Fruit fly (Drosophila melanogaster) whole organism, embryonic: ENCODE data around the gene Nup98-96.

ENCODE experiments used
- ATbp ChIP-seq: fragments of 200-800 bp; sonication (Bioruptor generic); optimal IDR thresholded peaks from 2 replicates; lab custom pipeline; 2017; ENCODE audit warnings: missing biosample characterization, mild to moderate bottlenecking, missing genetic modification characterization, missing genetic modification reagents
- BEAF-32 ChIP-seq: fragments of 200-800 bp; sonication (Bioruptor generic); optimal IDR thresholded peaks from 3 replicates; lab custom pipeline; 2017; ENCODE audit warnings: missing biosample characterization, missing genetic modification characterization, mild to moderate bottlenecking, moderate library complexity, missing genetic modification reagents
- CG10274 ChIP-seq: fragments of 200-800 bp; sonication (Bioruptor generic); optimal IDR thresholded peaks from 3 replicates; lab custom pipeline; 2017; ENCODE audit warnings: missing biosample characterization, mild to moderate bottlenecking, missing genetic modification characterization
- CG10462 ChIP-seq: fragments of 200-800 bp; sonication (Bioruptor generic); optimal IDR thresholded peaks from 2 replicates; lab custom pipeline; 2016; ENCODE audit warnings: missing biosample characterization, missing genetic modification characterization
- CG11696 ChIP-seq: fragments of 200-800 bp; sonication (Bioruptor generic); IDR thresholded peaks from 2 replicates; pipeline ENCODE4 v1.3.6; 2022; ENCODE audit warnings: missing biosample characterization, missing genetic modification characterization
- CG14710 ChIP-seq: fragments of 200-800 bp; sonication (Bioruptor generic); optimal IDR thresholded peaks from 3 replicates; lab custom pipeline; 2019; ENCODE audit warnings: missing biosample characterization, mild to moderate bottlenecking, missing genetic modification characterization, moderate library complexity
- CG15011 ChIP-seq: fragments of 200-800 bp; sonication (Bioruptor generic); optimal IDR thresholded peaks from 3 replicates; lab custom pipeline; 2018; ENCODE audit warnings: missing biosample characterization, mild to moderate bottlenecking, missing genetic modification characterization
- CG17359 ChIP-seq: fragments of 200-800 bp; sonication (Bioruptor generic); optimal IDR thresholded peaks from 3 replicates; lab custom pipeline; 2018; ENCODE audit warnings: missing biosample characterization, mild to moderate bottlenecking, missing genetic modification characterization, moderate library complexity
- CG17912 ChIP-seq: fragments of 200-800 bp; sonication (Bioruptor generic); optimal IDR thresholded peaks from 2 replicates; lab custom pipeline; 2018; ENCODE audit warnings: missing biosample characterization, mild to moderate bottlenecking, missing genetic modification characterization
- CG31365 ChIP-seq: fragments of 200-800 bp; sonication (Bioruptor generic); optimal IDR thresholded peaks from 2 replicates; lab custom pipeline; 2018; ENCODE audit warnings: missing biosample characterization, mild to moderate bottlenecking, missing genetic modification characterization
- CG32772 ChIP-seq: fragments of 200-800 bp; sonication (Bioruptor generic); IDR thresholded peaks from 2 replicates; pipeline ENCODE4 v1.3.6; 2022; ENCODE audit warnings: missing biosample characterization, missing genetic modification characterization
- CG3407 ChIP-seq: fragments of 200-800 bp; sonication (Bioruptor generic); optimal IDR thresholded peaks from 2 replicates; lab custom pipeline; 2018; ENCODE audit warnings: missing biosample characterization, mild to moderate bottlenecking, missing genetic modification characterization
- CG34224 ChIP-seq: fragments of 200-800 bp; sonication (Bioruptor generic); IDR thresholded peaks from 3 replicates; pipeline ENCODE4 v1.3.6; 2022; ENCODE audit warnings: missing biosample characterization, missing genetic modification characterization; ENCODE audit not compliant: partially characterized antibody
- CG4282 ChIP-seq: fragments of 200-800 bp; sonication (Bioruptor generic); optimal IDR thresholded peaks from 2 replicates; lab custom pipeline; 2016; ENCODE audit warnings: missing biosample characterization, missing genetic modification characterization
- CG5953 ChIP-seq: fragments of 200-800 bp; sonication (Bioruptor generic); IDR thresholded peaks from 2 replicates; pipeline ENCODE4 v1.3.6; 2022; ENCODE audit warnings: missing biosample characterization, missing genetic modification characterization
- CG6254 ChIP-seq: fragments of 200-800 bp; sonication (Bioruptor generic); optimal IDR thresholded peaks from 3 replicates; lab custom pipeline; 2017; ENCODE audit warnings: mild to moderate bottlenecking, missing biosample characterization, missing genetic modification reagents, missing genetic modification characterization
- CG6683 ChIP-seq: fragments of 200-800 bp; sonication (Bioruptor generic); optimal IDR thresholded peaks from 2 replicates; lab custom pipeline; 2017; ENCODE audit warnings: missing biosample characterization, mild to moderate bottlenecking, missing genetic modification characterization, missing genetic modification reagents
- CG8478 ChIP-seq: fragments of >200 bp; optimal IDR thresholded peaks from 2 replicates; lab custom pipeline; 2018
- CG8765 ChIP-seq: fragments of 200-800 bp; sonication (Bioruptor generic); IDR thresholded peaks from 2 replicates; pipeline ENCODE4 v1.3.6; 2022; ENCODE audit warnings: missing biosample characterization, missing genetic modification characterization
- CG9609 ChIP-seq: fragments of 200-800 bp; sonication (Bioruptor generic); optimal IDR thresholded peaks from 3 replicates; lab custom pipeline; 2016; ENCODE audit warnings: missing biosample characterization, missing genetic modification characterization
- Dad ChIP-seq: fragments of 200-800 bp; sonication (Bioruptor generic); optimal IDR thresholded peaks from 3 replicates; lab custom pipeline; 2016; ENCODE audit warnings: missing biosample characterization, missing genetic modification characterization
- HLH4C ChIP-seq: fragments of 200-800 bp; sonication (Bioruptor generic); IDR thresholded peaks from 3 replicates; pipeline ENCODE4 v1.3.6; 2022; ENCODE audit warnings: missing biosample characterization, missing genetic modification characterization; ENCODE audit not compliant: partially characterized antibody
- HmgD ChIP-seq: fragments of 200-800 bp; sonication (Bioruptor generic); optimal IDR thresholded peaks from 3 replicates; lab custom pipeline; 2016; ENCODE audit warnings: missing biosample characterization, missing genetic modification characterization
- Lhr ChIP-seq: fragments of 200-800 bp; sonication (Bioruptor generic); optimal IDR thresholded peaks from 3 replicates; lab custom pipeline; 2017; ENCODE audit warnings: mild to moderate bottlenecking, missing biosample characterization, missing genetic modification reagents, missing genetic modification characterization
- MTF-1 ChIP-seq: fragments of 200-800 bp; sonication (Bioruptor generic); optimal IDR thresholded peaks from 2 replicates; lab custom pipeline; 2018; ENCODE audit warnings: missing biosample characterization, mild to moderate bottlenecking, missing genetic modification characterization, borderline replicate concordance
- Mad ChIP-seq: fragments of 200-800 bp; sonication (Bioruptor generic); optimal IDR thresholded peaks from 2 replicates; lab custom pipeline; 2016; ENCODE audit warnings: missing biosample characterization, missing genetic modification characterization
- Ptx1 ChIP-seq: fragments of 200-800 bp; sonication (Bioruptor generic); IDR thresholded peaks from 2 replicates; pipeline ENCODE4 v1.3.6; 2022; ENCODE audit warnings: missing biosample characterization, missing genetic modification characterization
- Scr ChIP-seq: fragments of 200-800 bp; sonication (Bioruptor generic); IDR thresholded peaks from 2 replicates; pipeline ENCODE4 v1.3.6; 2022; ENCODE audit warnings: missing biosample characterization, missing genetic modification characterization; ENCODE audit not compliant: partially characterized antibody
- ato ChIP-seq: fragments of 200-800 bp; sonication (Bioruptor generic); IDR thresholded peaks from 2 replicates; pipeline ENCODE4 v1.3.6; 2022; ENCODE audit warnings: missing biosample characterization, missing genetic modification characterization; ENCODE audit not compliant: partially characterized antibody
- bcd ChIP-seq: fragments of 200-800 bp; sonication (Bioruptor generic); optimal IDR thresholded peaks from 2 replicates; lab custom pipeline; 2017; ENCODE audit warnings: missing biosample characterization, mild to moderate bottlenecking, missing genetic modification characterization
- bowl ChIP-seq: fragments of 200-800 bp; sonication (Bioruptor generic); IDR thresholded peaks from 2 replicates; pipeline ENCODE4 v1.3.6; 2022; ENCODE audit warnings: missing biosample characterization, missing genetic modification characterization
- cg ChIP-seq: fragments of 200-800 bp; sonication (Bioruptor generic); optimal IDR thresholded peaks from 3 replicates; lab custom pipeline; 2019; ENCODE audit warnings: missing biosample characterization, mild to moderate bottlenecking, missing genetic modification characterization, moderate library complexity
- da ChIP-seq: fragments of 200-800 bp; sonication (Bioruptor generic); optimal IDR thresholded peaks from 2 replicates; lab custom pipeline; 2016; ENCODE audit warnings: missing biosample characterization, missing genetic modification characterization
- dati ChIP-seq: fragments of 200-800 bp; sonication (Bioruptor generic); IDR thresholded peaks from 2 replicates; pipeline ENCODE4 v1.3.6; 2022; ENCODE audit warnings: missing biosample characterization, missing genetic modification characterization
- ewg ChIP-seq: fragments of 200-800 bp; sonication (Bioruptor generic); optimal IDR thresholded peaks from 3 replicates; lab custom pipeline; 2017; ENCODE audit warnings: mild to moderate bottlenecking, missing biosample characterization, missing genetic modification reagents, missing genetic modification characterization
- ftz-f1 ChIP-seq: fragments of 200-800 bp; sonication (Bioruptor generic); optimal IDR thresholded peaks from 2 replicates; lab custom pipeline; 2016; ENCODE audit warnings: missing biosample characterization, missing genetic modification characterization
- gcm ChIP-seq: fragments of 200-800 bp; sonication (Bioruptor generic); optimal IDR thresholded peaks from 2 replicates; lab custom pipeline; 2019; ENCODE audit warnings: missing biosample characterization, mild to moderate bottlenecking, missing genetic modification characterization, moderate library complexity
- hb ChIP-seq: fragments of 200-800 bp; sonication (Bioruptor generic); IDR thresholded peaks from 3 replicates; pipeline ENCODE4 v1.3.6; 2022; ENCODE audit warnings: missing biosample characterization, missing genetic modification characterization; ENCODE audit not compliant: partially characterized antibody
- her ChIP-seq: fragments of 200-800 bp; sonication (Bioruptor generic); optimal IDR thresholded peaks from 2 replicates; lab custom pipeline; 2016; ENCODE audit warnings: missing biosample characterization, missing genetic modification characterization
- mam ChIP-seq: fragments of 200-800 bp; sonication (Bioruptor generic); optimal IDR thresholded peaks from 3 replicates; lab custom pipeline; 2016; ENCODE audit warnings: missing biosample characterization, missing genetic modification characterization
- mirr ChIP-seq: fragments of 200-800 bp; sonication (Bioruptor generic); optimal IDR thresholded peaks from 3 replicates; lab custom pipeline; 2018; ENCODE audit warnings: missing biosample characterization, mild to moderate bottlenecking, missing genetic modification characterization
- repo ChIP-seq: fragments of 200-800 bp; sonication (Bioruptor generic); optimal IDR thresholded peaks from 2 replicates; lab custom pipeline; 2016; ENCODE audit warnings: missing biosample characterization, missing genetic modification characterization
- row ChIP-seq: fragments of 200-800 bp; sonication (Bioruptor generic); IDR thresholded peaks from 3 replicates; pipeline ENCODE4 v1.3.6; 2022; ENCODE audit warnings: missing biosample characterization, missing genetic modification characterization
- sens ChIP-seq: fragments of 200-800 bp; sonication (Bioruptor generic); peaks from one replicate; lab custom pipeline; 2016; ENCODE audit warnings: missing biosample characterization, missing genetic modification characterization
- stc ChIP-seq: fragments of 200-800 bp; sonication (Bioruptor generic); IDR thresholded peaks from 2 replicates; pipeline ENCODE4 v1.3.6; 2022; ENCODE audit warnings: missing biosample characterization, missing genetic modification characterization
- stwl ChIP-seq: fragments of 200-800 bp; sonication (Bioruptor generic); optimal IDR thresholded peaks from 3 replicates; lab custom pipeline; 2018; ENCODE audit warnings: missing biosample characterization, mild to moderate bottlenecking, missing genetic modification characterization, moderate library complexity
- tin ChIP-seq: fragments of 200-800 bp; sonication (Bioruptor generic); optimal IDR thresholded peaks from 3 replicates; lab custom pipeline; 2016; ENCODE audit warnings: missing biosample characterization, missing genetic modification characterization
- vfl ChIP-seq: fragments of 200-800 bp; sonication (Bioruptor generic); optimal IDR thresholded peaks from 2 replicates; lab custom pipeline; 2016; ENCODE audit warnings: missing biosample characterization, missing genetic modification characterization
- vvl ChIP-seq: fragments of 200-800 bp; sonication (Bioruptor generic); IDR thresholded peaks from 2 replicates; pipeline ENCODE4 v1.3.6; 2022; ENCODE audit warnings: missing biosample characterization, missing genetic modification characterization
- wek ChIP-seq: fragments of 200-800 bp; sonication (Bioruptor generic); optimal IDR thresholded peaks from 3 replicates; lab custom pipeline; 2018; ENCODE audit warnings: missing biosample characterization, mild to moderate bottlenecking, missing genetic modification characterization, moderate library complexity

Gene Nup98-96

dm6 chr3R:23781466-23781935 is at the start of gene Nup98-96, which contains the start of gene mbc (continued):
- TF ChIP-seq CG31365 (tag; lab: Kevin White, UChicago) (no peak), CG34224 (GFP tag; lab: Robert Waterston, UW) (no peak), Scr (peak; percentile 42), CG6254 (GFP tag; lab: Kevin White, UChicago) (peak; percentile 16), CG8765 (GFP tag; lab: Robert Waterston, UW) (peak; percentile 84), MTF-1 (GFP tag; lab: Kevin White, UChicago) (peak; percentile 72), cg (GFP tag; lab: Kevin White, UChicago) (peak; percentile 78), mam (GFP tag; lab: Kevin White, UChicago) (peak; percentile 96), Mad (GFP tag; lab: Kevin White, UChicago) (peak; percentile 86), vvl (peak; percentile 91), wek (GFP tag; lab: Kevin White, UChicago) (peak; percentile 93), her (GFP tag; lab: Kevin White, UChicago) (peak; percentile 82), Ptx1 (GFP tag; lab: Robert Waterston, UW) (peak; percentile 91), CG10274 (GFP tag; lab: Kevin White, UChicago) (peak; percentile 2), hb (GFP tag; lab: Robert Waterston, UW) (no peak), Dad (GFP tag; lab: Kevin White, UChicago) (peak; percentile 85), stc (GFP tag; lab: Robert Waterston, UW) (peak; percentile 62), CG6683 (GFP tag; lab: Kevin White, UChicago) (no peak), CG15011 (GFP tag; lab: Kevin White, UChicago) (peak; percentile 27), CG9609 (GFP tag; lab: Kevin White, UChicago) (peak; percentile 93), ewg (peak; percentile 86), Lhr (peak; percentile 87), tin (GFP tag; lab: Kevin White, UChicago) (peak; percentile 87), CG8478 (lab: Kevin White, UChicago) (no peak), ato (0 out of 2 replicates have a peak, but pooled peaks have one; percentile 65), da (GFP tag; lab: Kevin White, UChicago) (peak; percentile 77), repo (peak; percentile 81), CG17912 (no peak), CG5953 (GFP tag; lab: Robert Waterston, UW) (no peak; the same call in none of the 2 replicates), CG3407 (GFP tag; lab: Kevin White, UChicago) (peak; percentile 37), CG10462 (GFP tag; lab: Kevin White, UChicago) (peak; percentile 80), CG11696 (GFP tag; lab: Robert Waterston, UW) (no peak; the same call in 1 of the 2 replicates), vfl (peak; percentile 62), CG4282 (GFP tag; lab: Kevin White, UChicago) (peak; percentile 59), CG32772 (GFP tag; lab: Robert Waterston, UW) (peak; percentile 86), bowl (peak; percentile 15; the same call in 1 of the 2 replicates), sens (peak; percentile 99), dati (GFP tag; lab: Robert Waterston, UW) (no peak), stwl (tag; lab: Kevin White, UChicago) (peak; percentile 80), bcd (GFP tag; lab: Kevin White, UChicago) (peak; percentile 84), CG14710 (tag; lab: Kevin White, UChicago) (peak; percentile 94), HLH4C (GFP tag; lab: Robert Waterston, UW) (peak; percentile 54; the same call in 2 of the 3 replicates), ATbp (GFP tag; lab: Kevin White, UChicago) (peak; percentile 48), row (GFP tag; lab: Robert Waterston, UW) (peak; percentile 98), HmgD (GFP tag; lab: Kevin White, UChicago) (peak; percentile 96), mirr (GFP tag; lab: Kevin White, UChicago) (peak; percentile 78), gcm (GFP tag; lab: Kevin White, UChicago) (peak; percentile 34), CG17359 (tag; lab: Kevin White, UChicago) (peak; percentile 73), BEAF-32 (GFP tag; lab: Kevin White, UChicago) (peak; percentile 80), ftz-f1 (peak; percentile 30)
